Worm (Caenorhabditis elegans): Measurements from ENCODE around the gene cpg-23.

DNA sequence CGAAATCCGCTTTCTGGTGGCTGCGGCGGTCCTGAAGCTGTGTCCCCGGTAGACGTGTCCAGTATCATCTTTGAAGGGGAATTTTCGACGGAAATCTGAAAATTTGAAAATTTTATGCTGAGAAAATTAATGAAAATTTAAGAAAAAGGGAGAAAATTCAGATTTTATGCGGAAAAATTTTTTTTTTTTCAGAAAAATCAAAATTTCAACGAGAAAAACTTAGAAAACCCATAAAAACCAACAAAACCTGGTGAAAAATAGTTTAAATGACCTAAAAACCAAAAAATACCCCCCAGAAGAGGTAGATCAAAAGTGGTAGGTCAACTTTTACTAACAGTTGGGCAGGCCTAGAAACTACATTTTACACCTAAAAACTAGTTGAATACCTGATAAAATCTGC, 7.1 kb upstream of the cpg-23 start, which contains the start of gene Y39B6A.10:
- TF ChIP-seq him-1 (tag; optimal IDR thresholded peaks at IDR 0.05) (no peak), W03F9.2 (tag; optimal IDR thresholded peaks at IDR 0.05) (no peak), dao-5 (tag; optimal IDR thresholded peaks at IDR 0.05) (no peak)
